Worm (Caenorhabditis elegans) whole organism, L1 larva: Measurements from ENCODE around the gene trr-1.

Source experiments
- C16A3.4 ChIP-seq: fragments of 150-350 bp; optimal IDR thresholded peaks from 2 replicates; lab custom pipeline; 2014; ENCODE audit warnings: missing biosample characterization, missing genetic modification characterization
- C34B4.2 ChIP-seq: sonication (generic microtip); optimal IDR thresholded peaks from 2 replicates; lab custom pipeline; 2017; ENCODE audit warnings: mild to moderate bottlenecking, missing genetic modification characterization, missing compliant biosample characterization
- F16B12.6 ChIP-seq: fragments of 150-350 bp; optimal IDR thresholded peaks from 2 replicates; lab custom pipeline; 2014; ENCODE audit warnings: missing biosample characterization, missing genetic modification characterization
- Y116A8C.19 ChIP-seq: sonication (generic microtip); optimal IDR thresholded peaks from 2 replicates; lab custom pipeline; 2016; ENCODE audit warnings: missing compliant biosample characterization, missing genetic modification characterization, borderline replicate concordance
- aha-1 ChIP-seq: fragments of 150-350 bp; optimal IDR thresholded peaks from 2 replicates; lab custom pipeline; 2014; ENCODE audit warnings: missing biosample characterization, missing genetic modification characterization
- ama-1 ChIP-seq: fragments of 150-350 bp; optimal IDR thresholded peaks from 2 replicates; lab custom pipeline; 2014
- blmp-1 ChIP-seq: fragments of 150-350 bp; optimal IDR thresholded peaks from 2 replicates; lab custom pipeline; 2014; ENCODE audit warnings: missing biosample characterization, missing genetic modification characterization
- ceh-63 ChIP-seq: fragments of 200-800 bp; sonication (Bioruptor generic); optimal IDR thresholded peaks from 2 replicates; lab custom pipeline; 2018; ENCODE audit warnings: mild to moderate bottlenecking, missing genetic modification characterization, missing compliant biosample characterization
- ceh-8 ChIP-seq: fragments of 200-800 bp; sonication (Bioruptor generic); optimal IDR thresholded peaks from 2 replicates; lab custom pipeline; 2018; ENCODE audit warnings: mild to moderate bottlenecking, missing genetic modification characterization, moderate library complexity, missing compliant biosample characterization
- ceh-88 ChIP-seq: fragments of 200-800 bp; sonication (Bioruptor generic); IDR thresholded peaks from 2 replicates; pipeline ENCODE4 v1.3.6; 2022; ENCODE audit warnings: missing genetic modification characterization, missing compliant biosample characterization
- ceh-90 ChIP-seq: sonication (generic microtip); optimal IDR thresholded peaks from 2 replicates; lab custom pipeline; 2016; ENCODE audit warnings: missing genetic modification characterization, missing compliant biosample characterization
- ces-1 ChIP-seq: fragments of 150-350 bp; optimal IDR thresholded peaks from 2 replicates; lab custom pipeline; 2014; ENCODE audit warnings: missing biosample characterization, missing genetic modification reagents, missing genetic modification characterization
- dpl-1 ChIP-seq, 3 experiments: fragments of 150-350 bp in 2 of 3; sonication (generic microtip) in 1 of 3; optimal IDR thresholded peaks; 2 replicates each; lab custom pipeline; 2014 to 2017; ENCODE audit warnings: missing biosample characterization in 3 of 3, missing genetic modification characterization in 3 of 3, missing genetic modification reagents in 3 of 3
- egl-13 ChIP-seq: sonication (generic microtip); optimal IDR thresholded peaks from 2 replicates; lab custom pipeline; 2016; ENCODE audit warnings: missing genotype, missing genetic modification reagents, missing genetic modification characterization, missing compliant biosample characterization
- egl-27 ChIP-seq, 2 experiments: fragments of 150-350 bp in 1 of 2; sonication (generic microtip); optimal IDR thresholded peaks; 3 replicates each; lab custom pipeline; 2017 to 2018; ENCODE audit warnings: missing biosample characterization in 2 of 2, missing genetic modification characterization in 2 of 2, missing genetic modification reagents in 2 of 2
- elt-3 ChIP-seq, 6 experiments: fragments of 150-350 bp in 1 of 6; sonication (generic microtip); optimal IDR thresholded peaks; 2 replicates each; lab custom pipeline; 2017 to 2018; ENCODE audit warnings: missing biosample characterization in 6 of 6, missing genetic modification characterization in 6 of 6, inconsistent platforms in 1 of 6
- fkh-4 ChIP-seq: sonication (generic microtip); optimal IDR thresholded peaks from 2 replicates; lab custom pipeline; 2016; ENCODE audit warnings: missing compliant biosample characterization, missing genetic modification characterization, borderline replicate concordance
- fkh-8 ChIP-seq: sonication (generic microtip); optimal IDR thresholded peaks from 2 replicates; lab custom pipeline; 2016; ENCODE audit warnings: mild to moderate bottlenecking, missing genetic modification characterization, missing compliant biosample characterization
- fos-1 ChIP-seq: fragments of 150-350 bp; optimal IDR thresholded peaks from 2 replicates; lab custom pipeline; 2014; ENCODE audit warnings: missing biosample characterization, missing genetic modification characterization
- grh-1 ChIP-seq: fragments of 200-800 bp; sonication (Bioruptor generic); IDR thresholded peaks from 2 replicates; pipeline ENCODE4 v1.3.6; 2022; ENCODE audit warnings: missing genetic modification reagents, missing genetic modification characterization, missing compliant biosample characterization
- hlh-17 ChIP-seq: fragments of 200-800 bp; sonication (Bioruptor generic); optimal IDR thresholded peaks from 2 replicates; lab custom pipeline; 2018; ENCODE audit warnings: missing genetic modification characterization, mild to moderate bottlenecking, missing compliant biosample characterization, moderate library complexity, borderline replicate concordance
- hlh-4 ChIP-seq: sonication (generic microtip); optimal IDR thresholded peaks from 2 replicates; lab custom pipeline; 2016; ENCODE audit warnings: mild to moderate bottlenecking, missing genetic modification characterization, missing compliant biosample characterization
- hpl-2 ChIP-seq: fragments of 150-350 bp; optimal IDR thresholded peaks from 2 replicates; lab custom pipeline; 2014; ENCODE audit warnings: missing biosample characterization, missing genetic modification reagents, missing genetic modification characterization
- irx-1 ChIP-seq: sonication (generic microtip); optimal IDR thresholded peaks from 2 replicates; lab custom pipeline; 2016; ENCODE audit warnings: missing genetic modification characterization, missing compliant biosample characterization
- jun-1 ChIP-seq: fragments of 150-350 bp; optimal IDR thresholded peaks from 2 replicates; lab custom pipeline; 2014; ENCODE audit warnings: missing biosample characterization, missing genetic modification reagents, missing genetic modification characterization
- lin-14 ChIP-seq: fragments of 200-800 bp; sonication (Bioruptor generic); optimal IDR thresholded peaks from 2 replicates; lab custom pipeline; 2018; ENCODE audit warnings: mild to moderate bottlenecking, missing genetic modification characterization, moderate library complexity, missing compliant biosample characterization
- lin-35 ChIP-seq, 2 experiments: fragments of 150-350 bp; optimal IDR thresholded peaks; 2 replicates each; lab custom pipeline; 2014; ENCODE audit warnings: missing biosample characterization in 2 of 2, missing genetic modification characterization in 2 of 2, missing genetic modification reagents in 2 of 2
- lin-39 ChIP-seq: fragments of 150-350 bp; optimal IDR thresholded peaks from 2 replicates; lab custom pipeline; 2014; ENCODE audit warnings: missing biosample characterization, missing genetic modification reagents, missing genetic modification characterization
- lsy-2 ChIP-seq, 2 experiments: fragments of 150-350 bp; optimal IDR thresholded peaks; 2 replicates each; lab custom pipeline; 2014; ENCODE audit warnings: missing biosample characterization in 2 of 2, missing genetic modification characterization in 2 of 2
- mab-9 ChIP-seq: fragments of 200-800 bp; sonication (Bioruptor generic); IDR thresholded peaks from 2 replicates; pipeline ENCODE4 v1.3.6; 2022; ENCODE audit warnings: missing genetic modification reagents, missing genetic modification characterization, missing compliant biosample characterization
- mdl-1 ChIP-seq, 2 experiments: fragments of 150-350 bp; optimal IDR thresholded peaks; 2 replicates each; lab custom pipeline; 2014 to 2017; ENCODE audit warnings: missing biosample characterization in 2 of 2, missing genetic modification characterization in 2 of 2, inconsistent platforms in 1 of 2
- mep-1 ChIP-seq: fragments of 150-350 bp; optimal IDR thresholded peaks from 2 replicates; lab custom pipeline; 2014; ENCODE audit warnings: missing biosample characterization, missing genetic modification characterization
- nhr-12 ChIP-seq: sonication (generic microtip); optimal IDR thresholded peaks from 2 replicates; lab custom pipeline; 2017; ENCODE audit warnings: missing biosample characterization, missing genetic modification characterization
- nhr-20 ChIP-seq: sonication (generic microtip); optimal IDR thresholded peaks from 2 replicates; lab custom pipeline; 2016; ENCODE audit warnings: mild to moderate bottlenecking, missing genetic modification characterization, missing compliant biosample characterization
- nhr-28 ChIP-seq: fragments of 150-350 bp; optimal IDR thresholded peaks from 2 replicates; lab custom pipeline; 2014; ENCODE audit warnings: missing biosample characterization, missing genetic modification characterization
- nhr-90 ChIP-seq: sonication (generic microtip); optimal IDR thresholded peaks from 2 replicates; lab custom pipeline; 2016; ENCODE audit warnings: mild to moderate bottlenecking, missing genetic modification characterization, missing compliant biosample characterization; ENCODE audit not compliant: poor library complexity
- pag-3 ChIP-seq: sonication (generic microtip); optimal IDR thresholded peaks from 2 replicates; lab custom pipeline; 2017; ENCODE audit warnings: missing genetic modification characterization, mild to moderate bottlenecking, missing compliant biosample characterization, antibody characterized with exemption, borderline replicate concordance; ENCODE audit not compliant: insufficient read depth
- pax-3 ChIP-seq: fragments of 200-800 bp; sonication (Bioruptor generic); optimal IDR thresholded peaks from 2 replicates; lab custom pipeline; 2018; ENCODE audit warnings: mild to moderate bottlenecking, missing genetic modification characterization, moderate library complexity, missing compliant biosample characterization
- rnt-1 ChIP-seq: sonication (generic microtip); optimal IDR thresholded peaks from 2 replicates; lab custom pipeline; 2016; ENCODE audit warnings: mild to moderate bottlenecking, missing genetic modification characterization, moderate library complexity, missing compliant biosample characterization
- snpc-4 ChIP-seq: fragments of 150-350 bp; optimal IDR thresholded peaks from 2 replicates; lab custom pipeline; 2014; ENCODE audit warnings: missing biosample characterization, missing genetic modification characterization
- sox-4 ChIP-seq: sonication (generic microtip); optimal IDR thresholded peaks from 2 replicates; lab custom pipeline; 2016; ENCODE audit warnings: missing genetic modification characterization, missing compliant biosample characterization
- sptf-1 ChIP-seq: fragments of 150-350 bp; optimal IDR thresholded peaks from 2 replicates; lab custom pipeline; 2014; ENCODE audit warnings: missing biosample characterization, missing genetic modification characterization
- tbx-2 ChIP-seq: sonication (generic microtip); optimal IDR thresholded peaks from 2 replicates; lab custom pipeline; 2016; ENCODE audit warnings: missing genetic modification characterization, missing compliant biosample characterization
- unc-130 ChIP-seq: fragments of 150-350 bp; optimal IDR thresholded peaks from 2 replicates; lab custom pipeline; 2017; ENCODE audit warnings: missing biosample characterization, missing genetic modification characterization, inconsistent platforms
- unc-62 ChIP-seq: fragments of 150-350 bp; optimal IDR thresholded peaks from 2 replicates; lab custom pipeline; 2014; ENCODE audit warnings: missing biosample characterization, missing genetic modification reagents, missing genetic modification characterization
- unc-98 ChIP-seq: fragments of 200-800 bp; sonication (Bioruptor generic); IDR thresholded peaks from 2 replicates; pipeline ENCODE4 v1.3.6; 2022; ENCODE audit warnings: missing genetic modification characterization, missing compliant biosample characterization
- xbp-1 ChIP-seq: sonication (generic microtip); optimal IDR thresholded peaks from 2 replicates; lab custom pipeline; 2016; ENCODE audit warnings: missing genetic modification characterization, missing compliant biosample characterization
- zag-1 ChIP-seq: fragments of 150-350 bp; optimal IDR thresholded peaks from 2 replicates; lab custom pipeline; 2014; ENCODE audit warnings: missing biosample characterization, missing genetic modification characterization
- zip-4 ChIP-seq: fragments of 200-800 bp; sonication (Bioruptor generic); optimal IDR thresholded peaks from 2 replicates; lab custom pipeline; 2018; ENCODE audit warnings: mild to moderate bottlenecking, missing genetic modification characterization, moderate library complexity, missing compliant biosample characterization
- ztf-11 ChIP-seq, 2 experiments: sonication (generic microtip); optimal IDR thresholded peaks; 2 replicates each; lab custom pipeline; 2016 to 2017; ENCODE audit warnings: missing genetic modification characterization in 2 of 2, missing biosample characterization in 1 of 2, missing compliant biosample characterization in 1 of 2

Gene trr-1

DNA sequence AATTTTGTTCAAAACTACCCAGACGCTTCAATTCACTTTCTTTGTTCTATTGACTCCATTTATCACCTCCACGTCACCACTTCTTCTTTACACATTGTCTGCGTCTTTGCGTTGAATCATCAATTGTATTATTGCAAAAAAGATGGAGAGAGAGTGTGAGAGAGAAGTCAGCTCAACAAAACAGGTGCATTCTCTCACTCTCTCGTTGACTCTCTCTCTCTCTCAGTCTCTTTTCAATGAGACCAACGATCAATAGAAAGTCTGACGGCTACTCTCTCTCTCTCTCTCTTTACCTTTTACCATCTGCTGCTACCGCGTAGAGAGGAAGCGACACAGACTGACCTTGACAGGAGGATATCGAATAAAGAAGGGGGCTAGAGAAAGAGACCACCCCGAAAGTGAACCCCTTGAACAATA lies 40.0 kb downstream of the trr-1 start (continued):
- TF ChIP-seq unc-130 (tag; lab: Kevin White, UChicago) (peak; percentile 54), irx-1 (peak; percentile 45), C16A3.4 (tag; lab: Kevin White, UChicago) (peak; percentile 80), C34B4.2 (no peak), mdl-1 (tag; optimal IDR thresholded peaks at IDR 0.05; lab: Kevin White, UChicago) (peak in 1 of 2 experiments; percentile 89), snpc-4 (tag; lab: Kevin White, UChicago) (no peak), lin-39 (peak; percentile 65), aha-1 (no peak), blmp-1 (tag; lab: Kevin White, UChicago) (peak; percentile 98), lin-14 (GFP tag; lab: Kevin White, UChicago) (peak; percentile 97), pax-3 (peak; percentile 52), mab-9 (GFP tag; lab: Robert Waterston, UW) (no peak), unc-98 (GFP tag; lab: Robert Waterston, UW) (no peak), ceh-88 (GFP tag; lab: Robert Waterston, UW) (no peak; the same call in 1 of the 2 replicates), fkh-4 (tag; lab: Kevin White, UChicago) (peak; percentile 9), sox-4 (tag; lab: Kevin White, UChicago) (no peak), pag-3 (no peak), nhr-20 (peak; percentile 96), unc-62 (no peak), elt-3 (tag; optimal IDR thresholded peaks at IDR 0.05; lab: Kevin White, UChicago) (peak in 5 of 6 experiments; percentile 21 to 92 (median 81)), rnt-1 (tag; lab: Kevin White, UChicago) (peak; percentile 90), dpl-1 (GFP tag; optimal IDR thresholded peaks at IDR 0.05; lab: Kevin White, UChicago) (peak; percentile 46 to 64 (median 49)), hlh-17 (GFP tag; lab: Kevin White, UChicago) (no peak), grh-1 (GFP tag; lab: Robert Waterston, UW) (peak; percentile 87), ces-1 (GFP tag; lab: Kevin White, UChicago) (peak; percentile 55), lin-35 (GFP tag; optimal IDR thresholded peaks at IDR 0.05; lab: Kevin White, UChicago) (peak; percentile 65 to 71), ceh-8 (GFP tag; lab: Kevin White, UChicago) (peak; percentile 31), ztf-11 (tag; optimal IDR thresholded peaks at IDR 0.05; lab: Kevin White, UChicago) (peak in 1 of 2 experiments; percentile 30), Y116A8C.19 (tag; lab: Kevin White, UChicago) (no peak), ceh-63 (GFP tag; lab: Kevin White, UChicago) (peak; percentile 66), lsy-2 (tag; optimal IDR thresholded peaks at IDR 0.05; lab: Kevin White, UChicago) (peak; percentile 83 to 91), xbp-1 (peak; percentile 88), hpl-2 (GFP tag; lab: Kevin White, UChicago) (no peak), mep-1 (tag; lab: Kevin White, UChicago) (peak; percentile 86), nhr-28 (tag; lab: Kevin White, UChicago) (no peak), sptf-1 (tag; lab: Kevin White, UChicago) (no peak), nhr-90 (peak; percentile 84), egl-27 (tag; optimal IDR thresholded peaks at IDR 0.05; lab: Kevin White, UChicago) (peak; percentile 88 to 97), zag-1 (tag; lab: Kevin White, UChicago) (no peak), fkh-8 (peak; percentile 24), jun-1 (peak; percentile 95), nhr-12 (no peak), F16B12.6 (tag; lab: Kevin White, UChicago) (no peak), egl-13 (no peak), ama-1 (lab: Kevin White, UChicago) (peak; percentile 89), hlh-4 (no peak), fos-1 (tag; lab: Kevin White, UChicago) (peak; percentile 97), zip-4 (no peak), ceh-90 (tag; lab: Kevin White, UChicago) (no peak), tbx-2 (tag; lab: Kevin White, UChicago) (peak; percentile 89)
